Fruit fly (Drosophila melanogaster) Kc167 (cell line): ENCODE measurements around the gene Cyp28a5.

Experiments used
- Myc ChIP-seq: fragments of >200 bp; optimal IDR thresholded peaks from 2 replicates; lab custom pipeline; 2017; ENCODE audit warnings: missing external identifiers
- Sin3A ChIP-seq: fragments of >200 bp; optimal IDR thresholded peaks from 2 replicates; lab custom pipeline; 2018; ENCODE audit warnings: missing external identifiers
- h ChIP-seq: fragments of >200 bp; optimal IDR thresholded peaks from 3 replicates; lab custom pipeline; 2018; ENCODE audit warnings: missing external identifiers
- insv ChIP-seq: fragments of >200 bp; optimal IDR thresholded peaks from 3 replicates; lab custom pipeline; 2018; ENCODE audit warnings: missing external identifiers
- psq ChIP-seq: fragments of >200 bp; optimal IDR thresholded peaks from 2 replicates; lab custom pipeline; 2017; ENCODE audit warnings: missing external identifiers
- ttk ChIP-seq: sonication (Bioruptor generic); optimal IDR thresholded peaks from 2 replicates; lab custom pipeline; 2017; ENCODE audit warnings: missing external identifiers

DNA sequence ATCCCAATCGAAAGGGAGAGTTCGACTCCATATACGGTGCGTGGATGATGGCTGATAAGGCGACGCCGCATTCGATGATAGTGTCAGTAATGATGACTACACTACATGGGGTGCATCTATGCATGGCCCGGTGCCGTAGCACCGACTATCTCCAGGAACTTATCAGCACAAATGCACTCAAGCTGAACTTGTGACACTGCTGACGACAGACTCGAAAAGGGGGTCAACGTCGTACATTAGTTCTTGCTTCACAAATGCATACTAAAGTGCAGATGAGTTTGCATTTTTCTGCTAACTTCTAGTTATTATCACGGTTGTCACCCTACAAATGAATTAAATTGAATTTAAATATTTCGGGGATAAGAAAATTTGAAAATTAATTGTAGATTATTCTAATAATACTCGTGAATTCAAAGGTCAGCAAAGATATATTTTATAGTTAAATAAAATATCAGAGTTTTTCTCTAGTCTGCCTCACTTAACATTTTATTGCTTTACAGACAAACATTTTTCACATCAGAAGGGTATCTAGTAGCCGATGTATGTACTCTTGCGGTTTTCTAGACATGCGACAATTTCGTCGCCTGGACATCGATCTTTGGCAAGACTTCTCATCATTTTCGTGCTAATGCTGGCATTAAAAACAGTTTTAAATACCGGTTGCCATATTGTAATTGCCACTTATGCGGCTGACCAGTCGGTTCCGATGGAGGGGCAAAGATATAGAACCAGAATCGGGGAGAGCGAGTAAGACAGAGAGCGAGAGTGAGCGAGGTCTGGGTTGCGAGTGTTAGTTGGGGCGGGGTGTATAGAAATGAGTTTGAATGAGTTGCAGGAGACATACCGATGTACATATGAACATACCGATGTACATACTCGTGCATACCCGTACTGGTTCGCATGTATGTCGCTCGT lies 46.3 kb downstream of the Cyp28a5 start:
- TF ChIP-seq psq (lab: Kevin White, UChicago) (no peak), ttk (lab: Kevin White, UChicago) (no peak), h (no peak), insv (lab: Kevin White, UChicago) (no peak), Myc (no peak), Sin3A (lab: Kevin White, UChicago) (no peak)
